Worm (Caenorhabditis elegans): Measurements from ENCODE around the gene unc-9.

DNA sequence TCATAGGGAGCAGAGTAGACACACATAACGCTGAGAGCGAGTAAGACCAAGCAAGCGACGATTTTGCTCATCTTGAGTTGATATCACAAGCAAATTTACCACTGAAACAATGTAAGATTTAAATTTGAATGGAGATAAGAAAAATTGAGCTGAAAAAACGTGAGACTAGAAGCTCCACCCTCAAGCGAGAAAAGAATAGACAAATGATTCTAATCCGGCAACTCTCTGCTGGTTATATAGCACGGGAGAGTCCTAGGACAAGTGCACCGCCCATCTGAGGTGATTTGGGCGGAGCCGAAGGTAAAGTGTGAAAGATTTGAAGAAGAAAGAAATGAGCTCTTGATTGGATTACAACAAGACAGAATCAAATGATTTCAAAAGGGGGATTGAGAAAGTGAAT lies 23.2 kb upstream of the unc-9 start, which contains the start of gene nlp-3:
- no peak for TF ChIP-seq skn-1 (tag; optimal IDR thresholded peaks at IDR 0.05)
- no peak for TF ChIP-seq nhr-237 (tag; optimal IDR thresholded peaks at IDR 0.05)
- TF ChIP-seq snpc-4 (tag; optimal IDR thresholded peaks at IDR 0.05): no peak
- no peak for TF ChIP-seq unc-62 (GFP tag; optimal IDR thresholded peaks at IDR 0.05 in 1 of 2)
- TF ChIP-seq unc-62 (tag; optimal IDR thresholded peaks at IDR 0.05): no peak
- TF ChIP-seq ztf-11 (tag; optimal IDR thresholded peaks at IDR 0.05): no peak
- TF ChIP-seq nhr-25 (tag; optimal IDR thresholded peaks at IDR 0.05; ENCODE audit: borderline replicate concordance, insufficient read depth): no peak
- TF ChIP-seq daf-12 (tag; optimal IDR thresholded peaks at IDR 0.05): no peak
- TF ChIP-seq ceh-62 (tag; optimal IDR thresholded peaks at IDR 0.05): no peak
- TF ChIP-seq madf-9 (GFP tag; conservative IDR thresholded peaks at IDR 0.05): no peak
- TF ChIP-seq unc-130 (GFP tag; optimal IDR thresholded peaks at IDR 0.05): no peak
- TF ChIP-seq fos-1 (tag; optimal IDR thresholded peaks at IDR 0.05): no peak
- no peak for TF ChIP-seq lin-1 (GFP tag; IDR thresholded peaks at IDR 0.05)

Measured in whole organism, L4 larva.